Fruit fly (Drosophila melanogaster) S2 (cell line): Measurements from ENCODE around the gene CG15739.

Experiments used
- CG8478 ChIP-seq: fragments of >200 bp; optimal IDR thresholded peaks from 2 replicates; lab custom pipeline; 2018
- CTCF ChIP-seq, 2 experiments: fragments of >200 bp; optimal IDR thresholded peaks; 2 replicates each; lab custom pipeline; 2018

dm6 chrX:11846049-11846718, 26.9 kb upstream of the CG15739 start, which contains the start of gene CG15740:
- TF ChIP-seq CG8478 (lab: Kevin White, UChicago) (no peak), CTCF (optimal IDR thresholded peaks at IDR 0.05; lab: Kevin White, UChicago) (no peak)
